Fruit fly (Drosophila melanogaster): Measurements from ENCODE around the gene Nedd8.

Nedd8 gene

dm6 chr2L:18921246-18921645 lies 30.4 kb downstream of the Nedd8 start (continued):
- TF ChIP-seq Blimp-1 (GFP tag; optimal IDR thresholded peaks at IDR 0.05), result peak; percentile 53
- peak; percentile 44; the same call in 1 of the 2 replicates for TF ChIP-seq sob (GFP tag; IDR thresholded peaks at IDR 0.05)
- no peak for TF ChIP-seq CG8290 (GFP tag; optimal IDR thresholded peaks at IDR 0.05)
- TF ChIP-seq CG8290 (tag; optimal IDR thresholded peaks at IDR 0.05), result no peak
- TF ChIP-seq Fer1 (GFP tag; optimal IDR thresholded peaks at IDR 0.05), result no peak
- TF ChIP-seq CG7556 (GFP tag; optimal IDR thresholded peaks at IDR 0.05), result peak; percentile 45
- TF ChIP-seq ind (GFP tag; optimal IDR thresholded peaks at IDR 0.05), result peak; percentile 13
- TF ChIP-seq CG13424 (tag; optimal IDR thresholded peaks at IDR 0.05), result peak; percentile 43
- TF ChIP-seq sens-2 (GFP tag; IDR thresholded peaks at IDR 0.05), result peak; percentile 25; the same call in 1 of the 2 replicates
- TF ChIP-seq CG7372 (GFP tag; IDR thresholded peaks at IDR 0.05), result no peak
- no peak for TF ChIP-seq CG17186 (GFP tag; optimal IDR thresholded peaks at IDR 0.05)
- TF ChIP-seq bsh (GFP tag; optimal IDR thresholded peaks at IDR 0.05), result peak in 1 of 2 experiments; percentile 75
- TF ChIP-seq Bgb (GFP tag; IDR thresholded peaks at IDR 0.05; ENCODE audit: partially characterized antibody), result no peak
- no peak for TF ChIP-seq NK7.1 (GFP tag; optimal IDR thresholded peaks at IDR 0.05)
- TF ChIP-seq Nf-YA (GFP tag; IDR thresholded peaks at IDR 0.05), result no peak
- TF ChIP-seq tll (GFP tag; optimal IDR thresholded peaks at IDR 0.05), result peak in 1 of 2 experiments; percentile 66
- peak; percentile 59 for TF ChIP-seq pum (GFP tag; optimal IDR thresholded peaks at IDR 0.05)
- peak; percentile 47 for TF ChIP-seq Ssrp (tag; optimal IDR thresholded peaks at IDR 0.05)
- no peak for TF ChIP-seq pita (GFP tag; optimal IDR thresholded peaks at IDR 0.05)
- peak; percentile 39 for TF ChIP-seq CG8924 (tag; optimal IDR thresholded peaks at IDR 0.05)
- no peak for TF ChIP-seq CG12769 (tag; optimal IDR thresholded peaks at IDR 0.05)
- TF ChIP-seq CG12659 (GFP tag; optimal IDR thresholded peaks at IDR 0.05), result no peak
- no peak for TF ChIP-seq exex (tag; optimal IDR thresholded peaks at IDR 0.05)
- no peak for TF ChIP-seq Usf (GFP tag; optimal IDR thresholded peaks at IDR 0.05)
- peak; percentile 90 for TF ChIP-seq zen (tag; optimal IDR thresholded peaks at IDR 0.05)
- TF ChIP-seq p53 (GFP tag; optimal IDR thresholded peaks at IDR 0.05), result no peak
- TF ChIP-seq dm (GFP tag; optimal IDR thresholded peaks at IDR 0.05), result no peak
- TF ChIP-seq CG31441 (GFP tag; IDR thresholded peaks at IDR 0.05), result peak; percentile 73
- TF ChIP-seq HHEX (GFP tag; optimal IDR thresholded peaks at IDR 0.05), result no peak
- no peak for TF ChIP-seq fu2 (GFP tag; optimal IDR thresholded peaks at IDR 0.05)
- TF ChIP-seq Opbp (GFP tag; IDR thresholded peaks at IDR 0.05; ENCODE audit: partially characterized antibody), result no peak
- TF ChIP-seq Antp (GFP tag; optimal IDR thresholded peaks at IDR 0.05), result peak; percentile 9
- TF ChIP-seq CG13624 (GFP tag; optimal IDR thresholded peaks at IDR 0.05), result no peak
- no peak for TF ChIP-seq Neu2 (GFP tag; optimal IDR thresholded peaks at IDR 0.05; ENCODE audit: borderline replicate concordance)
- TF ChIP-seq Ets65A (GFP tag), result peak; percentile 93
- TF ChIP-seq ken (GFP tag; IDR thresholded peaks at IDR 0.05), result no peak
- no peak for TF ChIP-seq CG14050 (GFP tag; IDR thresholded peaks at IDR 0.05)
- peak; percentile 43 for TF ChIP-seq CG13775 (GFP tag; optimal IDR thresholded peaks at IDR 0.05)
- TF ChIP-seq H2.0 (GFP tag; IDR thresholded peaks at IDR 0.05), result peak; percentile 38; the same call in 1 of the 2 replicates
- TF ChIP-seq unpg (GFP tag; optimal IDR thresholded peaks at IDR 0.05), result peak; percentile 61
- TF ChIP-seq corto (GFP tag; optimal IDR thresholded peaks at IDR 0.05), result no peak
- no peak for TF ChIP-seq gcm2 (GFP tag; optimal IDR thresholded peaks at IDR 0.05)
- TF ChIP-seq gfzf (GFP tag; optimal IDR thresholded peaks at IDR 0.05), result no peak
- peak; percentile 49 for TF ChIP-seq CG4424 (GFP tag; optimal IDR thresholded peaks at IDR 0.05)
- TF ChIP-seq Hr78 (GFP tag; optimal IDR thresholded peaks at IDR 0.05), result no peak
- no peak for TF ChIP-seq sqz (GFP tag; optimal IDR thresholded peaks at IDR 0.05)
- no peak for TF ChIP-seq onecut (GFP tag; IDR thresholded peaks at IDR 0.05)
- TF ChIP-seq CG7745 (tag; optimal IDR thresholded peaks at IDR 0.05), result no peak
- peak; percentile 54 for TF ChIP-seq CG1233 (GFP tag; optimal IDR thresholded peaks at IDR 0.05)
- no peak for TF ChIP-seq Doc2 (GFP tag; IDR thresholded peaks at IDR 0.05)
- TF ChIP-seq CG17912 (GFP tag; optimal IDR thresholded peaks at IDR 0.05), result no peak

All from whole organism, embryonic.